Worm (Caenorhabditis elegans): ENCODE measurements around the gene clec-178.

DNA sequence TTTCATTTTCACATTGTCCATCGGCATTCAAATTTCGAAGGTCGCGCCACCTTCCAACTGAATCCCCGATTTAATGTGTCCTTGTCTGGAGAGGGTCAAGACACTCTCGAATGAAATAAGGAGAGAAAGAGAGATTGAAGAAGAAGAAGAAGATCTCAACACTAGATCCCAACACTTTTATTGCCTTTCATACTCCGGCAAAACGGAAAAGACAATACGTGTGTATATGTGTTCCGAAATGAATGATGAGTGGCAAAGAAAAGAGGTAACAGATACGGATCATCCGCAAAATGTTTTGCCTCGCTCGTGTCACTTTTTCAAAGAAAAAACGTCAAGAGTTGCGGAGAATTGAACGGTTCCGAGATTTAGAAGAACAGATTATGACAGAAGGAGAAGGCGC is 46.6 kb downstream of the clec-178 start:
- no peak for TF ChIP-seq ztf-23 (GFP tag; IDR thresholded peaks at IDR 0.05)
- no peak for TF ChIP-seq klf-2 (GFP tag; conservative IDR thresholded peaks at IDR 0.05)
- no peak for TF ChIP-seq T22C8.4 (GFP tag; IDR thresholded peaks at IDR 0.05)
- TF ChIP-seq med-1 (GFP tag; optimal IDR thresholded peaks at IDR 0.05; ENCODE audit: insufficient read depth): no peak
- no peak for TF ChIP-seq ref-1 (GFP tag; conservative IDR thresholded peaks at IDR 0.05)

Measured in whole organism, midembryonic.